Fruit fly (Drosophila melanogaster): ENCODE measurements around the gene CG32024.
A peak's percentile ranks its signal among the peaks of the same experiment; 100 is the strongest.

CG32024 gene

dm6 chr3L:8841757-8842156 is 34.4 kb downstream of the CG32024 start (continued):
- TF ChIP-seq tup (GFP tag; optimal IDR thresholded peaks at IDR 0.05) (no peak), gt (GFP tag; IDR thresholded peaks at IDR 0.05) (no peak), CG12219 (GFP tag; optimal IDR thresholded peaks at IDR 0.05) (peak; percentile 78), scrt (GFP tag; optimal IDR thresholded peaks at IDR 0.05) (peak; percentile 63), Bgb (GFP tag; IDR thresholded peaks at IDR 0.05; ENCODE audit: partially characterized antibody) (no peak), shn (GFP tag; optimal IDR thresholded peaks at IDR 0.05) (no peak), tgo (GFP tag; IDR thresholded peaks at IDR 0.05) (peak; percentile 77; the same call in 2 of the 3 replicates), mld (GFP tag; IDR thresholded peaks at IDR 0.05; ENCODE audit: partially characterized antibody) (no peak), CG3838 (GFP tag; optimal IDR thresholded peaks at IDR 0.05) (no peak), CG10959 (GFP tag; IDR thresholded peaks at IDR 0.05) (peak; percentile 45; the same call in 1 of the 2 replicates), CG1024 (GFP tag; IDR thresholded peaks at IDR 0.05) (peak; percentile 70), Ets65A (GFP tag) (peak; percentile 26), ranshi (GFP tag; IDR thresholded peaks at IDR 0.05) (peak; percentile 77), cwo (GFP tag; optimal IDR thresholded peaks at IDR 0.05) (peak; percentile 74), Sox100B (GFP tag; optimal IDR thresholded peaks at IDR 0.05) (peak; percentile 64), CG8478 (optimal IDR thresholded peaks at IDR 0.05) (no peak), CG10543 (GFP tag; optimal IDR thresholded peaks at IDR 0.05) (no peak), dysf (GFP tag; IDR thresholded peaks at IDR 0.05) (peak; percentile 86), CG2129 (GFP tag; IDR thresholded peaks at IDR 0.05; ENCODE audit: partially characterized antibody) (no peak), E2f1 (GFP tag; IDR thresholded peaks at IDR 0.05) (peak; percentile 74), tll (GFP tag; optimal IDR thresholded peaks at IDR 0.05) (no peak), CG18764 (GFP tag; optimal IDR thresholded peaks at IDR 0.05) (peak; percentile 48), sug (tag; optimal IDR thresholded peaks at IDR 0.05) (peak; percentile 16), CG15011 (GFP tag; optimal IDR thresholded peaks at IDR 0.05) (peak; percentile 35), Ptx1 (GFP tag; IDR thresholded peaks at IDR 0.05) (peak; percentile 85), D (optimal IDR thresholded peaks at IDR 0.05) (no peak), D (GFP tag; optimal IDR thresholded peaks at IDR 0.05) (peak; percentile 71), nerfin-2 (GFP tag; IDR thresholded peaks at IDR 0.05; ENCODE audit: partially characterized antibody) (no peak), CG5180 (GFP tag; optimal IDR thresholded peaks at IDR 0.05) (no peak), Antp (GFP tag; optimal IDR thresholded peaks at IDR 0.05) (peak; percentile 62), chn (GFP tag; optimal IDR thresholded peaks at IDR 0.05) (peak; percentile 58), Oli (tag; optimal IDR thresholded peaks at IDR 0.05) (peak; percentile 83), run (tag; optimal IDR thresholded peaks at IDR 0.05) (peak; percentile 44), CG9817 (tag; optimal IDR thresholded peaks at IDR 0.05) (peak; percentile 74), ro (GFP tag; IDR thresholded peaks at IDR 0.05) (no peak), CG2199 (GFP tag; IDR thresholded peaks at IDR 0.05) (0 out of 3 replicates have a peak, but pooled peaks have one; percentile 79), CG2116 (GFP tag; optimal IDR thresholded peaks at IDR 0.05) (peak; percentile 3), yki (optimal IDR thresholded peaks at IDR 0.05) (no peak), CG1529 (GFP tag; optimal IDR thresholded peaks at IDR 0.05) (peak; percentile 46), HHEX (GFP tag; optimal IDR thresholded peaks at IDR 0.05) (peak; percentile 65), phol (tag; optimal IDR thresholded peaks at IDR 0.05) (peak; percentile 77), CG31388 (GFP tag; optimal IDR thresholded peaks at IDR 0.05) (no peak), gem (tag; optimal IDR thresholded peaks at IDR 0.05) (peak; percentile 87), CG10565 (GFP tag; optimal IDR thresholded peaks at IDR 0.05) (no peak), CG11247 (GFP tag; IDR thresholded peaks at IDR 0.05) (peak; percentile 70), Deaf1 (tag; optimal IDR thresholded peaks at IDR 0.05) (peak; percentile 40), slbo (GFP tag; IDR thresholded peaks at IDR 0.05) (peak; percentile 83), Taf1 (GFP tag; IDR thresholded peaks at IDR 0.05) (no peak), Rx (GFP tag; IDR thresholded peaks at IDR 0.05) (peak; percentile 80)

Measured in whole organism, embryonic.